Fruit fly (Drosophila melanogaster) whole organism, embryonic: ENCODE measurements around the gene CG10581.

Experiments used
- Antp ChIP-seq: fragments of 200-800 bp; sonication (Bioruptor generic); optimal IDR thresholded peaks from 3 replicates; lab custom pipeline; 2016; ENCODE audit warnings: missing biosample characterization, missing genetic modification characterization
- B-H1 ChIP-seq: fragments of 200-800 bp; sonication (Bioruptor generic); IDR thresholded peaks from 3 replicates; pipeline ENCODE4 v1.3.6; 2022; ENCODE audit warnings: missing biosample characterization, missing genetic modification characterization
- BtbVII ChIP-seq: fragments of 200-800 bp; sonication (Bioruptor generic); optimal IDR thresholded peaks from 3 replicates; lab custom pipeline; 2017; ENCODE audit warnings: missing biosample characterization, mild to moderate bottlenecking, missing genetic modification characterization
- C15 ChIP-seq: fragments of 200-800 bp; sonication (Bioruptor generic); IDR thresholded peaks from 3 replicates; pipeline ENCODE4 v1.3.6; 2022; ENCODE audit warnings: missing biosample characterization, missing genetic modification characterization
- CG10366 ChIP-seq: fragments of 200-800 bp; sonication (Bioruptor generic); IDR thresholded peaks from 2 replicates; pipeline ENCODE4 v1.3.6; 2022; ENCODE audit warnings: missing biosample characterization, missing genetic modification characterization
- CG10543 ChIP-seq: fragments of 200-800 bp; sonication (Bioruptor generic); optimal IDR thresholded peaks from 3 replicates; lab custom pipeline; 2017; ENCODE audit warnings: missing biosample characterization, mild to moderate bottlenecking, missing genetic modification characterization, moderate library complexity
- CG12659 ChIP-seq: fragments of 200-800 bp; sonication (Bioruptor generic); optimal IDR thresholded peaks from 3 replicates; lab custom pipeline; 2017; ENCODE audit warnings: mild to moderate bottlenecking, missing biosample characterization, missing genetic modification reagents, missing genetic modification characterization
- CG12769 ChIP-seq: fragments of 200-800 bp; sonication (Bioruptor generic); optimal IDR thresholded peaks from 2 replicates; lab custom pipeline; 2019; ENCODE audit warnings: missing biosample characterization, mild to moderate bottlenecking, missing genetic modification characterization, moderate library complexity
- CG13894 ChIP-seq: fragments of 200-800 bp; sonication (Bioruptor generic); optimal IDR thresholded peaks from 3 replicates; lab custom pipeline; 2018; ENCODE audit warnings: missing biosample characterization, mild to moderate bottlenecking, missing genetic modification characterization, moderate library complexity
- CG16813 ChIP-seq: fragments of 200-800 bp; sonication (Bioruptor generic); IDR thresholded peaks from 3 replicates; pipeline ENCODE4 v1.3.6; 2022; ENCODE audit warnings: missing biosample characterization, missing genetic modification characterization; ENCODE audit not compliant: partially characterized antibody
- CG1792 ChIP-seq: fragments of 200-800 bp; sonication (Bioruptor generic); optimal IDR thresholded peaks from 2 replicates; lab custom pipeline; 2016; ENCODE audit warnings: missing biosample characterization, missing genetic modification characterization
- CG18476 ChIP-seq: fragments of 200-800 bp; sonication (Bioruptor generic); optimal IDR thresholded peaks from 2 replicates; lab custom pipeline; 2016; ENCODE audit warnings: missing biosample characterization, mild to moderate bottlenecking, missing genetic modification characterization
- CG31441 ChIP-seq: fragments of 200-800 bp; sonication (Bioruptor generic); IDR thresholded peaks from 2 replicates; pipeline ENCODE4 v1.3.6; 2022; ENCODE audit warnings: missing biosample characterization, missing genetic modification characterization
- CG3281 ChIP-seq: fragments of 200-800 bp; sonication (Bioruptor generic); optimal IDR thresholded peaks from 3 replicates; lab custom pipeline; 2017; ENCODE audit warnings: missing biosample characterization, mild to moderate bottlenecking, missing genetic modification characterization
- CG4617 ChIP-seq: fragments of 200-800 bp; sonication (Bioruptor generic); optimal IDR thresholded peaks from 3 replicates; lab custom pipeline; 2016; ENCODE audit warnings: missing biosample characterization, missing genetic modification characterization, borderline replicate concordance
- CG5953 ChIP-seq: fragments of 200-800 bp; sonication (Bioruptor generic); IDR thresholded peaks from 2 replicates; pipeline ENCODE4 v1.3.6; 2022; ENCODE audit warnings: missing biosample characterization, missing genetic modification characterization
- CG6689 ChIP-seq: fragments of 200-800 bp; sonication (Bioruptor generic); IDR thresholded peaks from 2 replicates; pipeline ENCODE4 v1.3.6; 2022; ENCODE audit warnings: missing biosample characterization, missing genetic modification characterization
- CrebB ChIP-seq: fragments of 200-800 bp; sonication (Bioruptor generic); optimal IDR thresholded peaks from 3 replicates; lab custom pipeline; 2018; ENCODE audit warnings: missing biosample characterization, mild to moderate bottlenecking, missing genetic modification characterization
- Dfd ChIP-seq, 2 experiments: fragments of >200 bp; optimal IDR thresholded peaks; 2 replicates each; lab custom pipeline; 2017; ENCODE audit warnings: missing biosample characterization in 2 of 2, missing genetic modification characterization in 2 of 2
- H15 ChIP-seq: fragments of 200-800 bp; sonication (Bioruptor generic); IDR thresholded peaks from 3 replicates; pipeline ENCODE4 v1.3.6; 2022; ENCODE audit warnings: missing biosample characterization, missing genetic modification characterization
- HmgD ChIP-seq: fragments of 200-800 bp; sonication (Bioruptor generic); optimal IDR thresholded peaks from 3 replicates; lab custom pipeline; 2016; ENCODE audit warnings: missing biosample characterization, missing genetic modification characterization
- Hmr ChIP-seq: fragments of 200-800 bp; sonication (Bioruptor generic); optimal IDR thresholded peaks from 3 replicates; lab custom pipeline; 2017; ENCODE audit warnings: mild to moderate bottlenecking, missing biosample characterization, missing genetic modification reagents, missing genetic modification characterization
- Max ChIP-seq: fragments of 200-800 bp; sonication (Bioruptor generic); optimal IDR thresholded peaks from 2 replicates; lab custom pipeline; 2016; ENCODE audit warnings: missing biosample characterization, mild to moderate bottlenecking, missing genetic modification characterization
- Ravus ChIP-seq: fragments of 200-800 bp; sonication (Bioruptor generic); IDR thresholded peaks from 2 replicates; pipeline ENCODE4 v1.3.6; 2022; ENCODE audit warnings: missing biosample characterization, missing genetic modification characterization
- Scr ChIP-seq: fragments of 200-800 bp; sonication (Bioruptor generic); IDR thresholded peaks from 2 replicates; pipeline ENCODE4 v1.3.6; 2022; ENCODE audit warnings: missing biosample characterization, missing genetic modification characterization; ENCODE audit not compliant: partially characterized antibody
- Sin3A ChIP-seq: fragments of >200 bp; optimal IDR thresholded peaks from 2 replicates; lab custom pipeline; 2018
- TFAM ChIP-seq: fragments of 200-800 bp; sonication (Bioruptor generic); optimal IDR thresholded peaks from 2 replicates; lab custom pipeline; 2017; ENCODE audit warnings: missing biosample characterization, missing genetic modification characterization, inconsistent platforms
- Tbp ChIP-seq: fragments of >200 bp; optimal IDR thresholded peaks from 2 replicates; lab custom pipeline; 2018; ENCODE audit warnings: missing biosample characterization, missing genetic modification characterization
- Xbp1 ChIP-seq: fragments of 200-800 bp; sonication (Bioruptor generic); optimal IDR thresholded peaks from 3 replicates; lab custom pipeline; 2016; ENCODE audit warnings: missing biosample characterization, mild to moderate bottlenecking, missing genetic modification characterization
- ab ChIP-seq: fragments of 200-800 bp; sonication (Bioruptor generic); optimal IDR thresholded peaks from 2 replicates; lab custom pipeline; 2016; ENCODE audit warnings: missing biosample characterization, missing genetic modification characterization
- abd-A ChIP-seq: fragments of 200-800 bp; sonication (Bioruptor generic); optimal IDR thresholded peaks from 3 replicates; lab custom pipeline; 2019; ENCODE audit warnings: missing biosample characterization, mild to moderate bottlenecking, missing genetic modification characterization, moderate library complexity
- dan ChIP-seq: fragments of 200-800 bp; sonication (Bioruptor generic); IDR thresholded peaks from 2 replicates; pipeline ENCODE4 v1.3.6; 2022; ENCODE audit warnings: missing biosample characterization, missing genetic modification characterization
- dpn ChIP-seq, 2 experiments: fragments of 200-800 bp; sonication (Bioruptor generic); optimal IDR thresholded peaks; 3 replicates each; lab custom pipeline; 2016; ENCODE audit warnings: missing biosample characterization in 2 of 2, missing genetic modification characterization in 2 of 2
- ewg ChIP-seq: fragments of 200-800 bp; sonication (Bioruptor generic); optimal IDR thresholded peaks from 3 replicates; lab custom pipeline; 2017; ENCODE audit warnings: mild to moderate bottlenecking, missing biosample characterization, missing genetic modification reagents, missing genetic modification characterization
- fd96Cb ChIP-seq: fragments of 200-800 bp; sonication (Bioruptor generic); optimal IDR thresholded peaks from 2 replicates; lab custom pipeline; 2018; ENCODE audit warnings: missing biosample characterization, mild to moderate bottlenecking, missing genetic modification characterization, moderate library complexity
- hbn ChIP-seq: fragments of 200-800 bp; sonication (Bioruptor generic); IDR thresholded peaks from 2 replicates; pipeline ENCODE4 v1.3.6; 2022; ENCODE audit warnings: missing biosample characterization, missing genetic modification characterization; ENCODE audit not compliant: partially characterized antibody
- maf-S ChIP-seq: fragments of 200-800 bp; sonication (Bioruptor generic); optimal IDR thresholded peaks from 2 replicates; lab custom pipeline; 2016; ENCODE audit warnings: missing biosample characterization, missing genetic modification characterization
- mirr ChIP-seq: fragments of 200-800 bp; sonication (Bioruptor generic); optimal IDR thresholded peaks from 3 replicates; lab custom pipeline; 2018; ENCODE audit warnings: missing biosample characterization, mild to moderate bottlenecking, missing genetic modification characterization
- nerfin-2 ChIP-seq: fragments of 200-800 bp; sonication (Bioruptor generic); IDR thresholded peaks from 2 replicates; pipeline ENCODE4 v1.3.6; 2022; ENCODE audit warnings: missing biosample characterization, missing genetic modification characterization; ENCODE audit not compliant: partially characterized antibody
- otp ChIP-seq: fragments of 200-800 bp; sonication (Bioruptor generic); IDR thresholded peaks from 3 replicates; pipeline ENCODE4, ENCODE4 v1.3.6; 2022; ENCODE audit warnings: missing biosample characterization, missing genetic modification characterization
- pnt ChIP-seq: fragments of 200-800 bp; sonication (Bioruptor generic); optimal IDR thresholded peaks from 3 replicates; lab custom pipeline; 2016; ENCODE audit warnings: missing biosample characterization, missing genetic modification characterization
- prd ChIP-seq, 3 experiments: fragments of >200 bp in 2 of 3; fragments of 200-800 bp in 1 of 3; sonication (Bioruptor generic) in 1 of 3; optimal IDR thresholded peaks in 2 of 3; IDR thresholded peaks in 1 of 3; 2 replicates in 2 of 3; 3 replicates in 1 of 3; pipeline versions ENCODE4 v1.3.6 to Lab custom; 2017 to 2022; ENCODE audit warnings: missing biosample characterization in 1 of 3, missing genetic modification characterization in 1 of 3
- sens-2 ChIP-seq: fragments of 200-800 bp; sonication (Bioruptor generic); IDR thresholded peaks from 2 replicates; pipeline ENCODE4 v1.3.6; 2022; ENCODE audit warnings: missing biosample characterization, missing genetic modification characterization
- sr ChIP-seq: fragments of 200-800 bp; sonication (Bioruptor generic); IDR thresholded peaks from 3 replicates; pipeline ENCODE4 v1.3.6; 2022; ENCODE audit warnings: missing biosample characterization, missing genetic modification characterization
- tin ChIP-seq: fragments of 200-800 bp; sonication (Bioruptor generic); optimal IDR thresholded peaks from 3 replicates; lab custom pipeline; 2016; ENCODE audit warnings: missing biosample characterization, missing genetic modification characterization
- tio ChIP-seq: fragments of 200-800 bp; sonication (Bioruptor generic); optimal IDR thresholded peaks from 2 replicates; lab custom pipeline; 2017; ENCODE audit warnings: missing biosample characterization, missing genetic modification characterization, inconsistent platforms
- unpg ChIP-seq: fragments of 200-800 bp; sonication (Bioruptor generic); optimal IDR thresholded peaks from 3 replicates; lab custom pipeline; 2018; ENCODE audit warnings: missing biosample characterization, mild to moderate bottlenecking, missing genetic modification characterization, moderate library complexity
- zen ChIP-seq: fragments of 200-800 bp; sonication (Bioruptor generic); optimal IDR thresholded peaks from 3 replicates; lab custom pipeline; 2018; ENCODE audit warnings: missing biosample characterization, mild to moderate bottlenecking, missing genetic modification characterization, moderate library complexity
- zfh1 ChIP-seq: fragments of 200-800 bp; sonication (Bioruptor generic); IDR thresholded peaks from 3 replicates; pipeline ENCODE4 v1.3.6; 2022; ENCODE audit warnings: missing biosample characterization, missing genetic modification characterization

The CG10581 gene

dm6 chr3L:21026025-21026916, 7.7 kb downstream of the CG10581 start (continued):
- peak; percentile 11 for TF ChIP-seq CG13894 (tag; lab: Kevin White, UChicago)
- no peak for TF ChIP-seq tin (GFP tag; lab: Kevin White, UChicago)
- TF ChIP-seq sr (GFP tag; lab: Robert Waterston, UW): peak; percentile 35; the same call in 1 of the 3 replicates
- no peak for TF ChIP-seq abd-A (tag; lab: Kevin White, UChicago)
- TF ChIP-seq tio: no peak
- no peak for TF ChIP-seq CG5953 (GFP tag; lab: Robert Waterston, UW)
- no peak for TF ChIP-seq maf-S (GFP tag; lab: Kevin White, UChicago)
- peak; percentile 35; the same call in 1 of the 3 replicates for TF ChIP-seq otp (GFP tag; lab: Robert Waterston, UW)
- TF ChIP-seq HmgD: peak; percentile 14
- TF ChIP-seq pnt: no peak
- TF ChIP-seq Ravus (GFP tag; lab: Robert Waterston, UW): no peak
- TF ChIP-seq Xbp1: no peak
- no peak for TF ChIP-seq dan
- no peak for TF ChIP-seq Tbp
- TF ChIP-seq CG16813 (GFP tag; lab: Robert Waterston, UW): peak; percentile 28; the same call in 1 of the 3 replicates
- TF ChIP-seq unpg: no peak
- no peak for TF ChIP-seq ab
- no peak for TF ChIP-seq CG4617 (GFP tag; lab: Kevin White, UChicago)
- no peak for TF ChIP-seq nerfin-2 (GFP tag; lab: Robert Waterston, UW)
- TF ChIP-seq BtbVII (GFP tag; lab: Kevin White, UChicago): no peak
- TF ChIP-seq ewg (GFP tag; lab: Kevin White, UChicago): no peak
- TF ChIP-seq CG10366 (GFP tag; lab: Robert Waterston, UW): no peak
- TF ChIP-seq CG31441 (GFP tag; lab: Robert Waterston, UW): no peak
- TF ChIP-seq Sin3A: no peak
- no peak for TF ChIP-seq prd (optimal IDR thresholded peaks at IDR 0.05; lab: Kevin White, UChicago)
- no peak for TF ChIP-seq prd (GFP tag; IDR thresholded peaks at IDR 0.05; lab: Robert Waterston, UW)
- TF ChIP-seq sens-2: peak; percentile 13; the same call in 1 of the 2 replicates
- no peak for TF ChIP-seq CG10543 (GFP tag; lab: Kevin White, UChicago)
- TF ChIP-seq fd96Cb (tag; lab: Kevin White, UChicago): no peak
- no peak for TF ChIP-seq Dfd (GFP tag; optimal IDR thresholded peaks at IDR 0.05; lab: Kevin White, UChicago)
- peak; percentile 21 for TF ChIP-seq zen
- TF ChIP-seq Scr: peak; percentile 46
- TF ChIP-seq Hmr (GFP tag; lab: Kevin White, UChicago): no peak
- no peak for TF ChIP-seq mirr (GFP tag; lab: Kevin White, UChicago)
- TF ChIP-seq CG12659 (GFP tag; lab: Kevin White, UChicago): no peak
- TF ChIP-seq C15 (GFP tag; lab: Robert Waterston, UW): no peak
- no peak for TF ChIP-seq CrebB
- no peak for TF ChIP-seq Antp
- TF ChIP-seq Max (GFP tag; lab: Kevin White, UChicago): peak; percentile 41
- TF ChIP-seq zfh1 (GFP tag; lab: Robert Waterston, UW): peak; percentile 25; the same call in 1 of the 3 replicates
- TF ChIP-seq H15 (GFP tag; lab: Robert Waterston, UW): no peak
- TF ChIP-seq CG6689: no peak
- TF ChIP-seq CG1792 (GFP tag; lab: Kevin White, UChicago): no peak
- peak; percentile 1 for TF ChIP-seq CG18476
- peak; percentile 45 for TF ChIP-seq CG3281 (GFP tag; lab: Kevin White, UChicago)
- no peak for TF ChIP-seq TFAM (GFP tag; lab: Kevin White, UChicago)
- no peak for TF ChIP-seq dpn (GFP tag; optimal IDR thresholded peaks at IDR 0.05; lab: Kevin White, UChicago)
- TF ChIP-seq B-H1 (GFP tag; lab: Robert Waterston, UW): no peak
- TF ChIP-seq hbn (GFP tag; lab: Robert Waterston, UW): 0 out of 2 replicates have a peak, but pooled peaks have one; percentile 46
- no peak for TF ChIP-seq CG12769
